Fruit fly (Drosophila melanogaster) whole organism, embryonic: Measurements from ENCODE around the gene GstD10.

Experiments used
- CG11085 ChIP-seq: fragments of 200-800 bp; sonication (Bioruptor generic); IDR thresholded peaks from 2 replicates; pipeline ENCODE4 v1.3.6; 2022; ENCODE audit warnings: missing biosample characterization, missing genetic modification characterization
- CG34376 ChIP-seq: fragments of 200-800 bp; sonication (Bioruptor generic); optimal IDR thresholded peaks from 2 replicates; lab custom pipeline; 2018; ENCODE audit warnings: missing biosample characterization, mild to moderate bottlenecking, missing genetic modification characterization
- CG7357 ChIP-seq: fragments of 200-800 bp; sonication (Bioruptor generic); IDR thresholded peaks from 3 replicates; pipeline ENCODE4 v1.3.6; 2022; ENCODE audit warnings: missing biosample characterization, missing genetic modification characterization
- CG8478 ChIP-seq: fragments of >200 bp; optimal IDR thresholded peaks from 2 replicates; lab custom pipeline; 2018
- Jarid2 ChIP-seq: fragments of 200-800 bp; sonication (Bioruptor generic); optimal IDR thresholded peaks from 3 replicates; lab custom pipeline; 2017; ENCODE audit warnings: mild to moderate bottlenecking, missing biosample characterization, missing genetic modification reagents, missing genetic modification characterization
- YL-1 ChIP-seq: fragments of 200-800 bp; sonication (Bioruptor generic); optimal IDR thresholded peaks from 3 replicates; lab custom pipeline; 2017; ENCODE audit warnings: missing biosample characterization, mild to moderate bottlenecking, missing genetic modification characterization

DNA sequence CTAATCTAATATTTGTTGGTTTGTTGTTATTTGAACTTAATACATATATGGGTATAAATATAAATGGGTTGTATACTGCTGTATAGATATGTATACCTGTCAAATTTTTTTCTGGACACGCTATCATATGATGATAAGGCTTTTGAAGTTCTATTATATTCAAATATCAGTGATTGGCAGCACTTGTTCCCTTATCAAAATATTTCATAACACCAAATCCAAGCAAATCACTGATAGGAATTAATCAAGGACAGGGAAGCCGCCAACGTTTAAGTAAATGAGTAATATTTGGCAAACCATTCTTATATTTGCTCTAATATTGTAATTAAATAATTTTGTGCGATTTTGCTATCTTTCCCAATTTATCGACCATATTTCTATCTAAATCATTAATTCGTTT lies 13.7 kb upstream of the GstD10 start:
- TF ChIP-seq CG8478: no peak
- no peak for TF ChIP-seq CG11085 (GFP tag; lab: Robert Waterston, UW)
- no peak for TF ChIP-seq YL-1 (GFP tag; lab: Kevin White, UChicago)
- TF ChIP-seq CG7357: no peak
- no peak for TF ChIP-seq CG34376
- no peak for TF ChIP-seq Jarid2
